Worm (Caenorhabditis elegans): ENCODE data around the gene ipla-1.

Gene ipla-1

ce11 chrII:4604149-4604548, 3.0 kb upstream of the ipla-1 start:
- TF ChIP-seq ces-1 (GFP tag; optimal IDR thresholded peaks at IDR 0.05) (no peak), pha-4 (tag; optimal IDR thresholded peaks at IDR 0.05) (no peak), ham-2 (GFP tag; optimal IDR thresholded peaks at IDR 0.05) (no peak), snpc-4 (tag; optimal IDR thresholded peaks at IDR 0.05) (no peak)

- TF ChIP-seq elt-1 (tag; optimal IDR thresholded peaks at IDR 0.05; ENCODE audit: borderline replicate concordance, insufficient read depth), result no peak
- TF ChIP-seq mep-1 (tag; optimal IDR thresholded peaks at IDR 0.05), result peak; percentile 17
- peak; percentile 20 for TF ChIP-seq lsy-2 (tag; optimal IDR thresholded peaks at IDR 0.05)
- no peak for TF ChIP-seq cnd-1 (tag; optimal IDR thresholded peaks at IDR 0.05)
- TF ChIP-seq sptf-1 (tag; optimal IDR thresholded peaks at IDR 0.05), result peak; percentile 43
- TF ChIP-seq snpc-4 (tag; optimal IDR thresholded peaks at IDR 0.05), result no peak
- TF ChIP-seq unc-120 (tag; optimal IDR thresholded peaks at IDR 0.05; ENCODE audit: poor library complexity, severe bottlenecking), result no peak
- no peak for TF ChIP-seq unc-62 (GFP tag; optimal IDR thresholded peaks at IDR 0.05)
- TF ChIP-seq nhr-2 (tag; optimal IDR thresholded peaks at IDR 0.05), result no peak
- peak; percentile 34 for TF ChIP-seq lin-13 (tag; optimal IDR thresholded peaks at IDR 0.05)
These were observed 1.9 kb upstream of the ipla-1 start, which contains the start of gene F35D11.4 for ce11 chrII:4603035-4603434. TSS of gene F35D11.4 (plus strand) at chrII:4603427.

- TF ChIP-seq lin-32 (GFP tag; optimal IDR thresholded peaks at IDR 0.05) (no peak), nhr-28 (tag; optimal IDR thresholded peaks at IDR 0.05) (no peak), lin-13 (tag; optimal IDR thresholded peaks at IDR 0.05) (no peak), unc-120 (tag; optimal IDR thresholded peaks at IDR 0.05; ENCODE audit: poor library complexity, severe bottlenecking) (no peak), tbx-8 (GFP tag; optimal IDR thresholded peaks at IDR 0.05) (no peak), unc-62 (GFP tag; optimal IDR thresholded peaks at IDR 0.05) (no peak), M03D4.4 (tag; optimal IDR thresholded peaks at IDR 0.05) (no peak), nhr-2 (tag; optimal IDR thresholded peaks at IDR 0.05) (no peak), sptf-1 (tag; optimal IDR thresholded peaks at IDR 0.05) (no peak), bed-3 (GFP tag; optimal IDR thresholded peaks at IDR 0.05) (no peak), sem-2 (GFP tag; optimal IDR thresholded peaks at IDR 0.05) (no peak), ztf-11 (tag; optimal IDR thresholded peaks at IDR 0.05) (no peak), drap-1 (GFP tag; optimal IDR thresholded peaks at IDR 0.05) (no peak), elt-3 (tag; optimal IDR thresholded peaks at IDR 0.05) (no peak), lsy-2 (tag; optimal IDR thresholded peaks at IDR 0.05) (no peak), nhr-76 (tag; optimal IDR thresholded peaks at IDR 0.05) (no peak)
These were observed 1.4 kb upstream of the ipla-1 start, which contains the start of gene coa-3 for ce11 chrII:4602533-4602932. TSS of gene coa-3 (minus strand) at chrII:4602633.

- no peak for TF ChIP-seq unc-120 (tag; optimal IDR thresholded peaks at IDR 0.05; ENCODE audit: poor library complexity, severe bottlenecking)
- no peak for TF ChIP-seq snpc-4 (tag; optimal IDR thresholded peaks at IDR 0.05)
- no peak for TF ChIP-seq sptf-1 (tag; optimal IDR thresholded peaks at IDR 0.05)
- TF ChIP-seq ham-2 (GFP tag; optimal IDR thresholded peaks at IDR 0.05), result no peak
- no peak for TF ChIP-seq mls-2 (tag; optimal IDR thresholded peaks at IDR 0.05)
- TF ChIP-seq elt-3 (tag; optimal IDR thresholded peaks at IDR 0.05), result no peak
- no peak for TF ChIP-seq nhr-12 (tag; optimal IDR thresholded peaks at IDR 0.05)
- TF ChIP-seq drap-1 (GFP tag; optimal IDR thresholded peaks at IDR 0.05), result no peak
- no peak for TF ChIP-seq hlh-1 (tag; optimal IDR thresholded peaks at IDR 0.05)
- TF ChIP-seq ceh-39 (tag; optimal IDR thresholded peaks at IDR 0.05), result no peak
- no peak for TF ChIP-seq sem-2 (GFP tag; optimal IDR thresholded peaks at IDR 0.05)
- no peak for TF ChIP-seq nhr-76 (tag; optimal IDR thresholded peaks at IDR 0.05)
- TF ChIP-seq mab-5 (tag; optimal IDR thresholded peaks at IDR 0.05), result no peak
- no peak for TF ChIP-seq mep-1 (tag; optimal IDR thresholded peaks at IDR 0.05)
- no peak for TF ChIP-seq lin-32 (GFP tag; optimal IDR thresholded peaks at IDR 0.05)
- no peak for TF ChIP-seq elt-1 (tag; optimal IDR thresholded peaks at IDR 0.05; ENCODE audit: borderline replicate concordance, insufficient read depth)
- no peak for TF ChIP-seq pha-4 (tag; optimal IDR thresholded peaks at IDR 0.05)
These were observed 338 bp downstream of the ipla-1 start for ce11 chrII:4600818-4601217.

- no peak for TF ChIP-seq ces-1 (GFP tag; optimal IDR thresholded peaks at IDR 0.05)
- TF ChIP-seq flh-1 (GFP tag; optimal IDR thresholded peaks at IDR 0.05), result no peak
- no peak for TF ChIP-seq hlh-1 (tag; optimal IDR thresholded peaks at IDR 0.05)
- no peak for TF ChIP-seq ceh-83 (GFP tag; optimal IDR thresholded peaks at IDR 0.05)
- TF ChIP-seq ceh-43 (GFP tag; optimal IDR thresholded peaks at IDR 0.05), result no peak
- no peak for TF ChIP-seq elt-1 (tag; optimal IDR thresholded peaks at IDR 0.05; ENCODE audit: borderline replicate concordance, insufficient read depth)
- TF ChIP-seq lin-13 (tag; optimal IDR thresholded peaks at IDR 0.05), result no peak
- TF ChIP-seq zip-8 (tag; optimal IDR thresholded peaks at IDR 0.05), result no peak
- no peak for TF ChIP-seq ham-2 (GFP tag; optimal IDR thresholded peaks at IDR 0.05)
- TF ChIP-seq tbx-8 (GFP tag; optimal IDR thresholded peaks at IDR 0.05), result no peak
These were observed 880 bp downstream of the ipla-1 start for ce11 chrII:4600276-4600675.
